Fruit fly (Drosophila melanogaster): ENCODE results near the gene CG14298.

Gene CG14298

dm6 chr3R:18895227-18895626 is 19.9 kb downstream of the CG14298 start (continued):
- no peak for TF ChIP-seq CG10431 (GFP tag; optimal IDR thresholded peaks at IDR 0.05)
- TF ChIP-seq Deaf1 (tag; optimal IDR thresholded peaks at IDR 0.05): peak; percentile 41
- no peak for TF ChIP-seq gcm (GFP tag; optimal IDR thresholded peaks at IDR 0.05)
- no peak for TF ChIP-seq Lpt (GFP tag; optimal IDR thresholded peaks at IDR 0.05)
- TF ChIP-seq CG11093 (GFP tag; IDR thresholded peaks at IDR 0.05): peak; percentile 68; the same call in 2 of the 3 replicates
- TF ChIP-seq NC2α (GFP tag; optimal IDR thresholded peaks at IDR 0.05): no peak
- TF ChIP-seq Stat92E (GFP tag; optimal IDR thresholded peaks at IDR 0.05): no peak
- TF ChIP-seq Dip2 (GFP tag; IDR thresholded peaks at IDR 0.05): no peak
- no peak for TF ChIP-seq lilli (GFP tag; optimal IDR thresholded peaks at IDR 0.05)
- no peak for TF ChIP-seq CG4424 (GFP tag; optimal IDR thresholded peaks at IDR 0.05)
- no peak for TF ChIP-seq CG8388 (GFP tag; optimal IDR thresholded peaks at IDR 0.05)
- TF ChIP-seq crc (GFP tag; optimal IDR thresholded peaks at IDR 0.05): no peak
- peak; percentile 62 for TF ChIP-seq lab (GFP tag; optimal IDR thresholded peaks at IDR 0.05)
- peak; percentile 87 for TF ChIP-seq Rfx (GFP tag; IDR thresholded peaks at IDR 0.05)
- TF ChIP-seq CG6683 (GFP tag; optimal IDR thresholded peaks at IDR 0.05): no peak
- no peak for TF ChIP-seq CG1792 (GFP tag; optimal IDR thresholded peaks at IDR 0.05)
- no peak for TF ChIP-seq CG17912 (GFP tag; optimal IDR thresholded peaks at IDR 0.05)
- no peak for TF ChIP-seq Adf1 (GFP tag; IDR thresholded peaks at IDR 0.05)
- TF ChIP-seq CG3407 (GFP tag; optimal IDR thresholded peaks at IDR 0.05): no peak
- TF ChIP-seq CG13775 (GFP tag; optimal IDR thresholded peaks at IDR 0.05): no peak
- no peak for TF ChIP-seq lola (GFP tag; optimal IDR thresholded peaks at IDR 0.05)
- TF ChIP-seq CG15514 (GFP tag; optimal IDR thresholded peaks at IDR 0.05): peak; percentile 22
- TF ChIP-seq hb (GFP tag; IDR thresholded peaks at IDR 0.05; ENCODE audit: partially characterized antibody): no peak
- TF ChIP-seq CG5245 (GFP tag; optimal IDR thresholded peaks at IDR 0.05): no peak
- TF ChIP-seq fu2 (GFP tag; optimal IDR thresholded peaks at IDR 0.05): no peak
- no peak for TF ChIP-seq bigmax (GFP tag; optimal IDR thresholded peaks at IDR 0.05)
- TF ChIP-seq odd (GFP tag; optimal IDR thresholded peaks at IDR 0.05): no peak
- no peak for TF ChIP-seq crp (GFP tag; optimal IDR thresholded peaks at IDR 0.05)
- TF ChIP-seq sc (optimal IDR thresholded peaks at IDR 0.05): no peak
- TF ChIP-seq sc (GFP tag; optimal IDR thresholded peaks at IDR 0.05): no peak
- TF ChIP-seq CG3995 (GFP tag; optimal IDR thresholded peaks at IDR 0.05): no peak
- TF ChIP-seq Atf6 (GFP tag; IDR thresholded peaks at IDR 0.05): no peak
- peak; percentile 61; the same call in 2 of the 3 replicates for TF ChIP-seq Dbx (GFP tag; IDR thresholded peaks at IDR 0.05)
- peak; percentile 81; the same call in 1 of the 2 replicates for TF ChIP-seq vvl (GFP tag; IDR thresholded peaks at IDR 0.05)
- TF ChIP-seq ranshi (GFP tag; IDR thresholded peaks at IDR 0.05): peak; percentile 78; the same call in 1 of the 2 replicates
- TF ChIP-seq tna (GFP tag; IDR thresholded peaks at IDR 0.05; ENCODE audit: partially characterized antibody): no peak
- peak; percentile 37 for TF ChIP-seq CG8924 (tag; optimal IDR thresholded peaks at IDR 0.05)
- TF ChIP-seq mam (GFP tag; optimal IDR thresholded peaks at IDR 0.05): no peak
- TF ChIP-seq tin (GFP tag; optimal IDR thresholded peaks at IDR 0.05): no peak
- no peak for TF ChIP-seq Dp (GFP tag; optimal IDR thresholded peaks at IDR 0.05)
- TF ChIP-seq Taf1 (GFP tag; IDR thresholded peaks at IDR 0.05): peak; percentile 70; the same call in 1 of the 2 replicates
- TF ChIP-seq gro (GFP tag; optimal IDR thresholded peaks at IDR 0.05): no peak
- TF ChIP-seq CkIIα-i1 (GFP tag; IDR thresholded peaks at IDR 0.05): no peak
- TF ChIP-seq CG17829 (tag; optimal IDR thresholded peaks at IDR 0.05): no peak
- peak; percentile 58; the same call in 1 of the 3 replicates for TF ChIP-seq CG7357 (GFP tag; IDR thresholded peaks at IDR 0.05)
- no peak for TF ChIP-seq dmrt11E (tag; optimal IDR thresholded peaks at IDR 0.05)
- TF ChIP-seq ara (GFP tag; IDR thresholded peaks at IDR 0.05): no peak
- no peak for TF ChIP-seq CG12769 (tag; optimal IDR thresholded peaks at IDR 0.05)
- no peak for TF ChIP-seq CG10979 (tag; optimal IDR thresholded peaks at IDR 0.05)
- TF ChIP-seq org-1 (GFP tag; optimal IDR thresholded peaks at IDR 0.05): no peak
- no peak for TF ChIP-seq unpg (GFP tag; optimal IDR thresholded peaks at IDR 0.05)
